Fruit fly (Drosophila melanogaster) whole organism, wandering third instar larva: ENCODE measurements around the gene CG17721.

Experiments used
- Abd-B ChIP-seq: fragments of >200 bp; optimal IDR thresholded peaks from 2 replicates; lab custom pipeline; 2017; ENCODE audit warnings: missing biosample characterization, missing genetic modification characterization
- CG32264 ChIP-seq: fragments of 200-800 bp; sonication (Bioruptor generic); optimal IDR thresholded peaks from 2 replicates; lab custom pipeline; 2016; ENCODE audit warnings: missing biosample characterization, missing genetic modification characterization
- CG9705 ChIP-seq: fragments of 200-800 bp; sonication (Bioruptor generic); optimal IDR thresholded peaks from 2 replicates; lab custom pipeline; 2018; ENCODE audit warnings: missing biosample characterization, mild to moderate bottlenecking, missing genetic modification characterization
- CrebA ChIP-seq: fragments of 200-800 bp; sonication (Bioruptor generic); optimal IDR thresholded peaks from 2 replicates; lab custom pipeline; 2016; ENCODE audit warnings: missing biosample characterization, mild to moderate bottlenecking, missing genetic modification characterization, borderline replicate concordance
- Dfd ChIP-seq: fragments of >200 bp; optimal IDR thresholded peaks from 2 replicates; lab custom pipeline; 2017; ENCODE audit warnings: missing biosample characterization, missing genetic modification characterization
- Dif ChIP-seq: fragments of 200-275, 200-300 bp; sonication (Bioruptor generic); optimal IDR thresholded peaks from 2 replicates; lab custom pipeline; 2018; ENCODE audit warnings: missing biosample characterization, missing genetic modification characterization; ENCODE audit not compliant: partially characterized antibody
- GATAd ChIP-seq: sonication (Bioruptor generic); optimal IDR thresholded peaks from 2 replicates; lab custom pipeline; 2016; ENCODE audit warnings: missing biosample characterization, missing genetic modification characterization
- HLH106 ChIP-seq: fragments of 200-800 bp; optimal IDR thresholded peaks from 3 replicates; lab custom pipeline; 2019; ENCODE audit warnings: missing biosample characterization, mild to moderate bottlenecking, missing genetic modification characterization, moderate library complexity
- Hnf4 ChIP-seq: fragments of 200-800 bp; sonication (Bioruptor generic); optimal IDR thresholded peaks from 2 replicates; lab custom pipeline; 2016; ENCODE audit warnings: missing biosample characterization, mild to moderate bottlenecking, missing genetic modification characterization
- Hr78 ChIP-seq: fragments of >200 bp; optimal IDR thresholded peaks from 2 replicates; lab custom pipeline; 2017; ENCODE audit warnings: missing biosample characterization, missing genetic modification characterization
- Hr83 ChIP-seq: fragments of 200-300 bp; sonication (Bioruptor generic); optimal IDR thresholded peaks from 2 replicates; lab custom pipeline; 2016; ENCODE audit warnings: missing biosample characterization, mild to moderate bottlenecking, missing genetic modification characterization, moderate library complexity; ENCODE audit not compliant: poor library complexity, severe bottlenecking
- Jra ChIP-seq: sonication (Bioruptor generic); optimal IDR thresholded peaks from 2 replicates; lab custom pipeline; 2016; ENCODE audit warnings: missing biosample characterization, missing genetic modification characterization
- Mio ChIP-seq: sonication (Bioruptor generic); optimal IDR thresholded peaks from 2 replicates; lab custom pipeline; 2016; ENCODE audit warnings: missing biosample characterization, missing genetic modification characterization
- Myc ChIP-seq: fragments of >200 bp; optimal IDR thresholded peaks from 2 replicates; lab custom pipeline; 2017
- N ChIP-seq: fragments of >200 bp; optimal IDR thresholded peaks from 2 replicates; lab custom pipeline; 2018; ENCODE audit warnings: missing biosample characterization, missing external identifiers, missing genetic modification characterization
- OdsH ChIP-seq: fragments of 200-800 bp; sonication (Bioruptor generic); optimal IDR thresholded peaks from 2 replicates; lab custom pipeline; 2016; ENCODE audit warnings: missing biosample characterization, mild to moderate bottlenecking, missing genetic modification characterization
- Rel ChIP-seq, 2 experiments: fragments of 200-800 bp; sonication (Bioruptor generic) in 1 of 2; optimal IDR thresholded peaks; 2 replicates in 1 of 2; 3 replicates in 1 of 2; lab custom pipeline; 2016 to 2019; ENCODE audit warnings: mild to moderate bottlenecking in 2 of 2, missing biosample characterization in 2 of 2, missing genetic modification characterization in 2 of 2, moderate library complexity in 1 of 2
- Sp1 ChIP-seq: fragments of 200-800 bp; sonication (Bioruptor generic); optimal IDR thresholded peaks from 3 replicates; lab custom pipeline; 2019; ENCODE audit warnings: missing biosample characterization, mild to moderate bottlenecking, missing genetic modification characterization, moderate library complexity
- Vsx2 ChIP-seq: fragments of 200-300, 225-300 bp; sonication (Bioruptor generic); optimal IDR thresholded peaks from 2 replicates; lab custom pipeline; 2018; ENCODE audit warnings: missing biosample characterization, missing genetic modification characterization; ENCODE audit not compliant: partially characterized antibody
- br ChIP-seq: fragments of 200-800 bp; sonication (Bioruptor generic); optimal IDR thresholded peaks from 2 replicates; lab custom pipeline; 2016; ENCODE audit warnings: missing biosample characterization, missing genetic modification characterization
- brk ChIP-seq: fragments of 200-800 bp; sonication (Bioruptor generic); optimal IDR thresholded peaks from 2 replicates; lab custom pipeline; 2016; ENCODE audit warnings: missing biosample characterization, mild to moderate bottlenecking, missing genetic modification characterization
- dl ChIP-seq, 2 experiments: fragments of 175-275, 200-275 bp in 1 of 2; fragments of 200-275 bp in 1 of 2; sonication (Bioruptor generic); optimal IDR thresholded peaks; lab custom pipeline; 2018; ENCODE audit warnings: mild to moderate bottlenecking in 2 of 2, missing biosample characterization in 2 of 2, missing genetic modification characterization in 2 of 2, moderate library complexity in 2 of 2; ENCODE audit not compliant: partially characterized antibody in 2 of 2, insufficient read depth in 1 of 2
- dmrt93B ChIP-seq: fragments of 200-800 bp; sonication (Bioruptor generic); optimal IDR thresholded peaks from 2 replicates; lab custom pipeline; 2018; ENCODE audit warnings: missing biosample characterization, mild to moderate bottlenecking, missing genetic modification characterization
- dsf ChIP-seq: sonication (Bioruptor generic); optimal IDR thresholded peaks from 2 replicates; lab custom pipeline; 2016; ENCODE audit warnings: missing biosample characterization, missing genetic modification characterization, borderline replicate concordance
- ey ChIP-seq: fragments of 200-800 bp; sonication (Bioruptor generic); optimal IDR thresholded peaks from 2 replicates; lab custom pipeline; 2016; ENCODE audit warnings: missing biosample characterization, missing genetic modification characterization
- foxo ChIP-seq, 2 experiments: fragments of 200-800 bp; sonication (Bioruptor generic); optimal IDR thresholded peaks; 2 replicates in 1 of 2; 3 replicates in 1 of 2; lab custom pipeline; 2016 to 2017; ENCODE audit warnings: missing biosample characterization in 2 of 2, missing genetic modification characterization in 2 of 2
- fru ChIP-seq: fragments of 200-800 bp; sonication (Bioruptor generic); optimal IDR thresholded peaks from 3 replicates; lab custom pipeline; 2016; ENCODE audit warnings: missing biosample characterization, mild to moderate bottlenecking, missing genetic modification characterization
- h ChIP-seq: fragments of 200-800 bp; sonication (Bioruptor generic); optimal IDR thresholded peaks from 3 replicates; lab custom pipeline; 2016; ENCODE audit warnings: missing biosample characterization, mild to moderate bottlenecking, missing genetic modification characterization
- jim ChIP-seq: fragments of 175-275, 200-325 bp; sonication (Bioruptor generic); optimal IDR thresholded peaks from 2 replicates; lab custom pipeline; 2016; ENCODE audit warnings: missing biosample characterization, mild to moderate bottlenecking, missing genetic modification characterization
- lola ChIP-seq: fragments of >200 bp; optimal IDR thresholded peaks from 2 replicates; lab custom pipeline; 2017; ENCODE audit warnings: missing biosample characterization, missing genetic modification characterization
- pan ChIP-seq: fragments of >200 bp; optimal IDR thresholded peaks from 2 replicates; lab custom pipeline; 2017
- psq ChIP-seq: fragments of 200-800 bp; sonication (Bioruptor generic); optimal IDR thresholded peaks from 3 replicates; lab custom pipeline; 2017; ENCODE audit warnings: missing biosample characterization, mild to moderate bottlenecking, missing genetic modification characterization, moderate library complexity
- rgr ChIP-seq: fragments of 200-800 bp; sonication (Bioruptor generic); optimal IDR thresholded peaks from 3 replicates; lab custom pipeline; 2016; ENCODE audit warnings: missing biosample characterization, mild to moderate bottlenecking, missing genetic modification characterization
- sage ChIP-seq: fragments of 200-800 bp; sonication (Bioruptor generic); optimal IDR thresholded peaks from 2 replicates; lab custom pipeline; 2016; ENCODE audit warnings: missing biosample characterization, mild to moderate bottlenecking, missing genetic modification characterization
- sv ChIP-seq: fragments of 200-800 bp; sonication (Bioruptor generic); optimal IDR thresholded peaks from 3 replicates; lab custom pipeline; 2016; ENCODE audit warnings: missing biosample characterization, missing genetic modification characterization
- tai ChIP-seq: sonication (Bioruptor generic); optimal IDR thresholded peaks from 2 replicates; lab custom pipeline; 2016; ENCODE audit warnings: missing biosample characterization, missing genetic modification characterization
- usp ChIP-seq: fragments of >200 bp; optimal IDR thresholded peaks from 2 replicates; lab custom pipeline; 2017; ENCODE audit warnings: missing biosample characterization, missing genetic modification characterization
- woc ChIP-seq: sonication (Bioruptor generic); optimal IDR thresholded peaks from 2 replicates; lab custom pipeline; 2016; ENCODE audit warnings: missing biosample characterization, mild to moderate bottlenecking, missing genetic modification characterization

The CG17721 gene

dm6 chr3R:11208766-11209331 is 26.1 kb upstream of the CG17721 start:
- TF ChIP-seq ey (no peak), dsf (GFP tag; lab: Kevin White, UChicago) (no peak), Myc (lab: Kevin White, UChicago) (peak; percentile 13), brk (GFP tag; lab: Kevin White, UChicago) (peak; percentile 6), HLH106 (tag; lab: Kevin White, UChicago) (no peak), N (GFP tag; lab: Kevin White, UChicago) (no peak), lola (GFP tag; lab: Kevin White, UChicago) (no peak)

dm6 chr3R:11209801-11210402 is 25.0 kb upstream of the CG17721 start, which contains the start of the genes SdhC and Tctp:
TSS of gene SdhC (minus strand) at chr3R:11209849.
TSS of gene Tctp (plus strand) at chr3R:11210247.
- peak; percentile 72 for TF ChIP-seq Dif
- TF ChIP-seq woc = peak; percentile 48
- TF ChIP-seq dmrt93B (GFP tag; lab: Kevin White, UChicago) = peak; percentile 24
- TF ChIP-seq Abd-B (GFP tag; lab: Kevin White, UChicago) = no peak
- TF ChIP-seq jim (GFP tag; lab: Kevin White, UChicago) = no peak
- peak; percentile 66 for TF ChIP-seq Hnf4
- peak; percentile 46 for TF ChIP-seq dsf (GFP tag; lab: Kevin White, UChicago)
- no peak for TF ChIP-seq sage (GFP tag; lab: Kevin White, UChicago)
- no peak for TF ChIP-seq Rel (GFP tag; optimal IDR thresholded peaks at IDR 0.05; lab: Kevin White, UChicago)
- peak; percentile 52 for TF ChIP-seq Rel (tag; optimal IDR thresholded peaks at IDR 0.05; lab: Kevin White, UChicago)
- TF ChIP-seq br (GFP tag; lab: Kevin White, UChicago) = peak; percentile 40
- no peak for TF ChIP-seq Vsx2 (GFP tag; lab: Kevin White, UChicago)
- no peak for TF ChIP-seq Hr78 (GFP tag; lab: Kevin White, UChicago)
- peak; percentile 13 for TF ChIP-seq OdsH (GFP tag; lab: Kevin White, UChicago)
- TF ChIP-seq usp = no peak
- TF ChIP-seq GATAd (GFP tag; lab: Kevin White, UChicago) = no peak
- TF ChIP-seq N (GFP tag; lab: Kevin White, UChicago) = no peak
- no peak for TF ChIP-seq tai (GFP tag; lab: Kevin White, UChicago)
- no peak for TF ChIP-seq CG32264 (GFP tag; lab: Kevin White, UChicago)
- no peak for TF ChIP-seq CrebA (GFP tag; lab: Kevin White, UChicago)
- no peak for TF ChIP-seq pan (lab: Kevin White, UChicago)
- TF ChIP-seq Hr83 (GFP tag; lab: Kevin White, UChicago) = peak; percentile 82
- peak; percentile 66 for TF ChIP-seq Sp1 (GFP tag; lab: Kevin White, UChicago)
- TF ChIP-seq Jra (GFP tag; lab: Kevin White, UChicago) = peak; percentile 65
- TF ChIP-seq lola (GFP tag; lab: Kevin White, UChicago) = no peak
- TF ChIP-seq dl (GFP tag; optimal IDR thresholded peaks at IDR 0.05; lab: Kevin White, UChicago; ENCODE audit: insufficient read depth in 1 of 2, partially characterized antibody in 2 of 2) = no peak
- peak; percentile 63 for TF ChIP-seq fru (GFP tag; lab: Kevin White, UChicago)
- TF ChIP-seq Mio = no peak
- TF ChIP-seq Dfd (GFP tag; lab: Kevin White, UChicago) = no peak
- peak; percentile 58 for TF ChIP-seq sv
- peak; percentile 17 for TF ChIP-seq CG9705
- peak; percentile 77 for TF ChIP-seq brk (GFP tag; lab: Kevin White, UChicago)
- TF ChIP-seq HLH106 (tag; lab: Kevin White, UChicago) = peak; percentile 43
- TF ChIP-seq rgr = peak; percentile 57
- TF ChIP-seq foxo (GFP tag; optimal IDR thresholded peaks at IDR 0.05; lab: Kevin White, UChicago) = peak in 1 of 2 experiments; percentile 71
- TF ChIP-seq Myc (lab: Kevin White, UChicago) = peak; percentile 51
- TF ChIP-seq ey = peak; percentile 49
- TF ChIP-seq psq (GFP tag; lab: Kevin White, UChicago) = peak; percentile 63
- TF ChIP-seq h (GFP tag; lab: Kevin White, UChicago) = peak; percentile 64
